Worm (Caenorhabditis elegans) whole organism, L4/young adult: Measurements from ENCODE around the gene srt-68.

Experiments used
- W03F9.2 ChIP-seq: fragments of 150-350 bp; optimal IDR thresholded peaks from 2 replicates; lab custom pipeline; 2014; ENCODE audit warnings: missing biosample characterization, missing genetic modification characterization
- dao-5 ChIP-seq: sonication (generic microtip); optimal IDR thresholded peaks from 2 replicates; lab custom pipeline; 2016; ENCODE audit warnings: missing genotype, missing genetic modification characterization, moderate library complexity, missing compliant biosample characterization
- him-1 ChIP-seq: sonication (generic microtip); optimal IDR thresholded peaks from 2 replicates; lab custom pipeline; 2016; ENCODE audit warnings: missing genotype, missing genetic modification reagents, missing genetic modification characterization, missing compliant biosample characterization

- no peak for TF ChIP-seq dao-5 (tag; lab: Kevin White, UChicago)
- TF ChIP-seq W03F9.2 (tag; lab: Kevin White, UChicago) = no peak
- TF ChIP-seq him-1 (tag; lab: Kevin White, UChicago) = no peak
These were observed 50.2 kb downstream of the srt-68 start for ce11 chrV:5201706-5202105.
